Worm (Caenorhabditis elegans) whole organism, L3 larva: ENCODE data around the gene F49E8.8.

ENCODE experiments used
- ZK546.5 ChIP-seq: sonication (generic microtip); optimal IDR thresholded peaks from 2 replicates; lab custom pipeline; 2017; ENCODE audit warnings: missing biosample characterization, missing genetic modification characterization
- aly-2 ChIP-seq: fragments of 150-350 bp; optimal IDR thresholded peaks from 2 replicates; lab custom pipeline; 2014; ENCODE audit warnings: missing biosample characterization, missing genetic modification characterization
- ama-1 ChIP-seq: fragments of 150-350 bp; optimal IDR thresholded peaks from 2 replicates; lab custom pipeline; 2018
- ceh-16 ChIP-seq: sonication (generic microtip); optimal IDR thresholded peaks from 2 replicates; lab custom pipeline; 2017; ENCODE audit warnings: missing biosample characterization, missing genetic modification characterization
- ceh-28 ChIP-seq: fragments of 150-350 bp; optimal IDR thresholded peaks from 2 replicates; lab custom pipeline; 2014; ENCODE audit warnings: missing biosample characterization, missing genetic modification reagents, missing genetic modification characterization
- ceh-82 ChIP-seq: fragments of 150-350 bp; optimal IDR thresholded peaks from 2 replicates; lab custom pipeline; 2014; ENCODE audit warnings: missing biosample characterization, missing genetic modification characterization
- ceh-9 ChIP-seq: sonication (generic microtip); optimal IDR thresholded peaks from 2 replicates; lab custom pipeline; 2018; ENCODE audit warnings: missing biosample characterization, missing genetic modification characterization
- egl-5 ChIP-seq: fragments of 150-350 bp; optimal IDR thresholded peaks from 2 replicates; lab custom pipeline; 2017; ENCODE audit warnings: missing biosample characterization, missing genetic modification reagents, missing genetic modification characterization, inconsistent platforms
- elt-2 ChIP-seq: sonication (generic microtip); optimal IDR thresholded peaks from 2 replicates; lab custom pipeline; 2016; ENCODE audit warnings: missing genetic modification reagents, mild to moderate bottlenecking, missing genetic modification characterization, missing compliant biosample characterization
- eor-1 ChIP-seq, 2 experiments: fragments of 150-350 bp; optimal IDR thresholded peaks; 2 replicates each; lab custom pipeline; 2014 to 2018; ENCODE audit warnings: missing biosample characterization in 2 of 2, missing genetic modification characterization in 2 of 2
- fkh-10 ChIP-seq: sonication (generic microtip); optimal IDR thresholded peaks from 2 replicates; lab custom pipeline; 2017; ENCODE audit warnings: missing biosample characterization, missing genetic modification reagents, missing genetic modification characterization
- fkh-2 ChIP-seq: fragments of 150-350 bp; optimal IDR thresholded peaks from 2 replicates; lab custom pipeline; 2014; ENCODE audit warnings: missing biosample characterization, missing genetic modification reagents, missing genetic modification characterization
- fos-1 ChIP-seq: fragments of 150-350 bp; optimal IDR thresholded peaks from 2 replicates; lab custom pipeline; 2014; ENCODE audit warnings: missing biosample characterization, missing genetic modification characterization
- hmg-11 ChIP-seq: sonication (generic microtip); optimal IDR thresholded peaks from 2 replicates; lab custom pipeline; 2016; ENCODE audit warnings: missing genetic modification characterization, missing compliant biosample characterization
- jun-1 ChIP-seq: fragments of 150-350 bp; optimal IDR thresholded peaks from 2 replicates; lab custom pipeline; 2014; ENCODE audit warnings: missing biosample characterization, missing genetic modification reagents, missing genetic modification characterization
- lin-15B ChIP-seq: fragments of 150-350 bp; optimal IDR thresholded peaks from 2 replicates; lab custom pipeline; 2014; ENCODE audit warnings: missing biosample characterization, missing genetic modification characterization
- lin-39 ChIP-seq: fragments of 150-350 bp; optimal IDR thresholded peaks from 2 replicates; lab custom pipeline; 2018; ENCODE audit warnings: missing biosample characterization, missing genetic modification reagents, missing genetic modification characterization
- nfya-1 ChIP-seq: sonication (generic microtip); optimal IDR thresholded peaks from 2 replicates; lab custom pipeline; 2017; ENCODE audit warnings: missing genetic modification characterization, mild to moderate bottlenecking, missing compliant biosample characterization, antibody characterized with exemption, moderate library complexity; ENCODE audit not compliant: insufficient read depth
- nhr-11 ChIP-seq: fragments of 150-350 bp; optimal IDR thresholded peaks from 2 replicates; lab custom pipeline; 2014; ENCODE audit warnings: missing biosample characterization, missing genetic modification characterization
- nhr-12 ChIP-seq: fragments of 150-350 bp; optimal IDR thresholded peaks from 2 replicates; lab custom pipeline; 2014; ENCODE audit warnings: missing biosample characterization, missing genetic modification characterization
- nhr-237 ChIP-seq: fragments of 150-350 bp; optimal IDR thresholded peaks from 2 replicates; lab custom pipeline; 2014; ENCODE audit warnings: missing biosample characterization, missing genetic modification characterization
- nhr-25 ChIP-seq: sonication (generic microtip); optimal IDR thresholded peaks from 2 replicates; lab custom pipeline; 2017; ENCODE audit warnings: missing biosample characterization, missing genetic modification characterization
- nhr-43 ChIP-seq: sonication (generic microtip); optimal IDR thresholded peaks from 2 replicates; lab custom pipeline; 2016; ENCODE audit warnings: mild to moderate bottlenecking, missing genetic modification characterization, missing compliant biosample characterization; ENCODE audit not compliant: poor library complexity, severe bottlenecking
- nhr-77 ChIP-seq: fragments of 150-350 bp; optimal IDR thresholded peaks from 2 replicates; lab custom pipeline; 2014; ENCODE audit warnings: missing biosample characterization, missing genetic modification characterization
- pha-4 ChIP-seq: fragments of 150-350 bp; optimal IDR thresholded peaks from 2 replicates; lab custom pipeline; 2014; ENCODE audit warnings: missing biosample characterization, missing genetic modification reagents, missing genetic modification characterization
- pqm-1 ChIP-seq: fragments of 150-350 bp; optimal IDR thresholded peaks from 2 replicates; lab custom pipeline; 2017; ENCODE audit warnings: missing biosample characterization, missing genetic modification characterization, inconsistent platforms
- sea-2 ChIP-seq: fragments of 150-350 bp; sonication (generic microtip); optimal IDR thresholded peaks from 4 replicates; lab custom pipeline; 2014; ENCODE audit warnings: missing biosample characterization, missing genetic modification reagents, missing genetic modification characterization
- skn-1 ChIP-seq: fragments of 150-350 bp; optimal IDR thresholded peaks from 2 replicates; lab custom pipeline; 2014; ENCODE audit warnings: missing biosample characterization, missing genetic modification characterization
- snpc-4 ChIP-seq: fragments of 150-350 bp; optimal IDR thresholded peaks from 2 replicates; lab custom pipeline; 2014; ENCODE audit warnings: missing biosample characterization, missing genetic modification characterization
- tbx-2 ChIP-seq: sonication (generic microtip); optimal IDR thresholded peaks from 2 replicates; lab custom pipeline; 2016; ENCODE audit warnings: mild to moderate bottlenecking, missing genetic modification characterization, missing compliant biosample characterization
- ztf-11 ChIP-seq: fragments of 150-350 bp; optimal IDR thresholded peaks from 2 replicates; lab custom pipeline; 2014; ENCODE audit warnings: missing biosample characterization, missing genetic modification characterization

F49E8.8 gene

ce11 chrIV:7550445-7550844 is 6.0 kb upstream of the F49E8.8 start, which contains the start of gene pam-1:
Gene pam-1, minus strand, starts transcription at chrIV:7550812.
- TF ChIP-seq tbx-2 (tag; lab: Kevin White, UChicago) (no peak), pqm-1 (peak; percentile 45)

- TF ChIP-seq elt-2 (tag; lab: Kevin White, UChicago) = peak; percentile 9
- peak; percentile 38 for TF ChIP-seq nhr-43 (tag; lab: Kevin White, UChicago)
- no peak for TF ChIP-seq lin-39
- TF ChIP-seq jun-1 (tag; lab: Kevin White, UChicago) = no peak
- no peak for TF ChIP-seq ceh-9 (tag; lab: Kevin White, UChicago)
- no peak for TF ChIP-seq nfya-1 (tag; lab: Kevin White, UChicago)
- TF ChIP-seq, all 47 proteins: peak for 2
Observed at ce11 chrIV:7551254-7551653, 5.2 kb upstream of the F49E8.8 start.

- TF ChIP-seq ama-1 (lab: Kevin White, UChicago) = no peak
- no peak for TF ChIP-seq nhr-25 (tag; lab: Kevin White, UChicago)
- TF ChIP-seq lin-15B (tag; lab: Kevin White, UChicago) = no peak
- TF ChIP-seq aly-2 = no peak
- TF ChIP-seq hmg-11 = no peak
- TF ChIP-seq ceh-9 (tag; lab: Kevin White, UChicago) = no peak
Observed at ce11 chrIV:7552100-7552499, 4.3 kb upstream of the F49E8.8 start.

- TF ChIP-seq jun-1 (tag; lab: Kevin White, UChicago) (peak; percentile 65), ama-1 (lab: Kevin White, UChicago) (peak; percentile 59), pha-4 (peak; percentile 55), snpc-4 (peak; percentile 41), nfya-1 (tag; lab: Kevin White, UChicago) (peak; percentile 93), nhr-11 (no peak), ceh-9 (tag; lab: Kevin White, UChicago) (no peak), ceh-28 (peak; percentile 26), pqm-1 (peak; percentile 70), skn-1 (peak; percentile 21), elt-2 (tag; lab: Kevin White, UChicago) (peak; percentile 83), aly-2 (no peak)
Observed at ce11 chrIV:7552958-7553553, 3.4 kb upstream of the F49E8.8 start, which contains the start of gene dif-1. Gene dif-1, minus strand, starts transcription at chrIV:7553008.

ce11 chrIV:7554351-7554750 is 2.1 kb upstream of the F49E8.8 start, which contains the start of gene F49E8.6:
Gene F49E8.6, minus strand, starts transcription at chrIV:7554667.
- TF ChIP-seq snpc-4 (no peak), ZK546.5 (tag; lab: Kevin White, UChicago) (no peak), ceh-16 (tag; lab: Kevin White, UChicago) (no peak), pha-4 (peak; percentile 57), hmg-11 (no peak), nhr-12 (tag; lab: Kevin White, UChicago) (no peak), ceh-9 (tag; lab: Kevin White, UChicago) (no peak), nfya-1 (tag; lab: Kevin White, UChicago) (peak; percentile 6), fos-1 (no peak), pqm-1 (no peak), nhr-77 (tag; lab: Kevin White, UChicago) (no peak), nhr-237 (no peak), skn-1 (no peak), egl-5 (tag; lab: Kevin White, UChicago) (no peak), nhr-43 (tag; lab: Kevin White, UChicago) (no peak)
- TF ChIP-seq, all 47 proteins: peak for 2

ce11 chrIV:7558653-7559052 is 2.2 kb downstream of the F49E8.8 start:
- TF ChIP-seq eor-1 (tag; optimal IDR thresholded peaks at IDR 0.05; lab: Kevin White, UChicago) (no peak), sea-2 (GFP tag; lab: Kevin White, UChicago) (no peak), pqm-1 (no peak), nhr-43 (tag; lab: Kevin White, UChicago) (no peak), lin-39 (no peak), fkh-10 (GFP tag; lab: Kevin White, UChicago) (no peak), ceh-82 (tag; lab: Kevin White, UChicago) (no peak), ztf-11 (tag; lab: Kevin White, UChicago) (no peak), fkh-2 (tag; lab: Kevin White, UChicago) (no peak), ceh-9 (tag; lab: Kevin White, UChicago) (no peak), elt-2 (tag; lab: Kevin White, UChicago) (no peak), pha-4 (no peak)
